Worm (Caenorhabditis elegans) whole organism, L2 larva: ENCODE results near the gene anoh-1.

ENCODE experiments used
- C34F6.9 ChIP-seq: fragments of 150-350 bp; optimal IDR thresholded peaks from 2 replicates; lab custom pipeline; 2014; ENCODE audit warnings: missing biosample characterization, missing genetic modification characterization
- F13H6.1 ChIP-seq: sonication (generic microtip); optimal IDR thresholded peaks from 2 replicates; lab custom pipeline; 2016; ENCODE audit warnings: missing genetic modification characterization, missing compliant biosample characterization
- Y55F3AM.14 ChIP-seq: fragments of 200-800 bp; sonication (Bioruptor generic); optimal IDR thresholded peaks from 2 replicates; lab custom pipeline; 2018; ENCODE audit warnings: mild to moderate bottlenecking, missing genetic modification characterization, missing compliant biosample characterization
- ZK546.5 ChIP-seq: sonication (generic microtip); optimal IDR thresholded peaks from 2 replicates; lab custom pipeline; 2017; ENCODE audit warnings: missing biosample characterization, missing genetic modification characterization
- aly-2 ChIP-seq: fragments of 150-350 bp; optimal IDR thresholded peaks from 2 replicates; lab custom pipeline; 2014; ENCODE audit warnings: missing biosample characterization, missing genetic modification characterization
- blmp-1 ChIP-seq: sonication (generic microtip); optimal IDR thresholded peaks from 2 replicates; lab custom pipeline; 2017; ENCODE audit warnings: missing genetic modification characterization, mild to moderate bottlenecking, missing compliant biosample characterization, antibody characterized with exemption, moderate library complexity; ENCODE audit not compliant: insufficient read depth
- ceh-16 ChIP-seq: fragments of 150-350 bp; optimal IDR thresholded peaks from 2 replicates; lab custom pipeline; 2014; ENCODE audit warnings: missing biosample characterization, missing genetic modification characterization
- ceh-82 ChIP-seq: fragments of 150-350 bp; optimal IDR thresholded peaks from 2 replicates; lab custom pipeline; 2014; ENCODE audit warnings: missing biosample characterization, missing genetic modification characterization
- crh-2 ChIP-seq: sonication (generic microtip); optimal IDR thresholded peaks from 2 replicates; lab custom pipeline; 2017; ENCODE audit warnings: missing biosample characterization, missing genetic modification characterization
- egl-27 ChIP-seq: sonication (generic microtip); optimal IDR thresholded peaks from 3 replicates; lab custom pipeline; 2017; ENCODE audit warnings: missing biosample characterization, missing genetic modification reagents, missing genetic modification characterization
- elt-1 ChIP-seq: fragments of 150-350 bp; optimal IDR thresholded peaks from 2 replicates; lab custom pipeline; 2014; ENCODE audit warnings: missing biosample characterization, missing genetic modification characterization
- elt-3 ChIP-seq: sonication (generic microtip); optimal IDR thresholded peaks from 2 replicates; lab custom pipeline; 2017; ENCODE audit warnings: missing biosample characterization, missing genetic modification characterization
- fos-1 ChIP-seq: fragments of 150-350 bp; optimal IDR thresholded peaks from 2 replicates; lab custom pipeline; 2014; ENCODE audit warnings: missing biosample characterization, missing genetic modification characterization
- lin-11 ChIP-seq: fragments of 150-350 bp; sonication (generic microtip); optimal IDR thresholded peaks from 2 replicates; lab custom pipeline; 2014; ENCODE audit warnings: missing biosample characterization, missing genetic modification characterization, inconsistent platforms, mixed read lengths
- lin-13 ChIP-seq: fragments of 150-350 bp; optimal IDR thresholded peaks from 2 replicates; lab custom pipeline; 2014; ENCODE audit warnings: missing biosample characterization, missing genetic modification reagents, missing genetic modification characterization
- lin-39 ChIP-seq: fragments of 150-350 bp; optimal IDR thresholded peaks from 2 replicates; lab custom pipeline; 2014; ENCODE audit warnings: missing biosample characterization, missing genetic modification reagents, missing genetic modification characterization
- lsy-2 ChIP-seq, 2 experiments: fragments of 150-350 bp in 1 of 2; sonication (generic microtip) in 1 of 2; optimal IDR thresholded peaks; 2 replicates each; lab custom pipeline; 2014 to 2017; ENCODE audit warnings: missing biosample characterization in 2 of 2, missing genetic modification characterization in 2 of 2
- mbf-1 ChIP-seq: sonication (generic microtip); optimal IDR thresholded peaks from 2 replicates; lab custom pipeline; 2017; ENCODE audit warnings: missing biosample characterization, missing genetic modification characterization
- nhr-10 ChIP-seq: sonication (generic microtip); optimal IDR thresholded peaks from 2 replicates; lab custom pipeline; 2017; ENCODE audit warnings: missing biosample characterization, missing genetic modification characterization
- nhr-11 ChIP-seq: fragments of 150-350 bp; optimal IDR thresholded peaks from 2 replicates; lab custom pipeline; 2014; ENCODE audit warnings: missing biosample characterization, missing genetic modification characterization
- nhr-12 ChIP-seq: fragments of 150-350 bp; optimal IDR thresholded peaks from 2 replicates; lab custom pipeline; 2014; ENCODE audit warnings: missing biosample characterization, missing genetic modification characterization
- nhr-129 ChIP-seq: fragments of 150-350 bp; optimal IDR thresholded peaks from 2 replicates; lab custom pipeline; 2014; ENCODE audit warnings: missing biosample characterization, missing genetic modification characterization
- nhr-23 ChIP-seq: fragments of 150-350 bp; optimal IDR thresholded peaks from 2 replicates; lab custom pipeline; 2014; ENCODE audit warnings: missing biosample characterization, missing genetic modification reagents, missing genetic modification characterization
- nhr-237 ChIP-seq: fragments of 150-350 bp; optimal IDR thresholded peaks from 2 replicates; lab custom pipeline; 2014; ENCODE audit warnings: missing biosample characterization, missing genetic modification characterization
- nhr-25 ChIP-seq: fragments of 150-350 bp; sonication (generic microtip); optimal IDR thresholded peaks from 3 replicates; lab custom pipeline; 2014; ENCODE audit warnings: missing biosample characterization, missing genetic modification characterization
- nhr-6 ChIP-seq: fragments of 150-350 bp; optimal IDR thresholded peaks from 2 replicates; lab custom pipeline; 2014; ENCODE audit warnings: missing biosample characterization, missing genetic modification characterization
- peb-1 ChIP-seq: fragments of 150-350 bp; optimal IDR thresholded peaks from 2 replicates; lab custom pipeline; 2014; ENCODE audit warnings: missing biosample characterization, missing genetic modification characterization
- sem-4 ChIP-seq: fragments of 150-350 bp; optimal IDR thresholded peaks from 2 replicates; lab custom pipeline; 2014; ENCODE audit warnings: missing biosample characterization, missing genetic modification reagents, missing genetic modification characterization
- skn-1 ChIP-seq: sonication (generic microtip); optimal IDR thresholded peaks from 2 replicates; lab custom pipeline; 2017; ENCODE audit warnings: missing biosample characterization, missing genetic modification characterization
- sma-9 ChIP-seq, 2 experiments: fragments of 150-350 bp in 1 of 2; sonication (generic microtip) in 1 of 2; optimal IDR thresholded peaks; 2 replicates each; lab custom pipeline; 2014 to 2016; ENCODE audit warnings: missing genetic modification characterization in 2 of 2, mild to moderate bottlenecking in 1 of 2, missing biosample characterization in 1 of 2, missing compliant biosample characterization in 1 of 2, missing genetic modification reagents in 1 of 2, moderate library complexity in 1 of 2
- unc-39 ChIP-seq: fragments of 150-350 bp; optimal IDR thresholded peaks from 2 replicates; lab custom pipeline; 2014; ENCODE audit warnings: missing biosample characterization, missing genetic modification characterization
- unc-55 ChIP-seq: fragments of 150-350 bp; sonication (generic microtip); optimal IDR thresholded peaks from 3 replicates; lab custom pipeline; 2014; ENCODE audit warnings: missing biosample characterization, missing genetic modification reagents, missing genetic modification characterization
- unc-62 ChIP-seq: fragments of 150-350 bp; optimal IDR thresholded peaks from 2 replicates; lab custom pipeline; 2014; ENCODE audit warnings: missing biosample characterization, missing genetic modification reagents, missing genetic modification characterization
- zag-1 ChIP-seq: fragments of 150-350 bp; optimal IDR thresholded peaks from 2 replicates; lab custom pipeline; 2014; ENCODE audit warnings: missing biosample characterization, missing genetic modification characterization
- ztf-1 ChIP-seq: fragments of 200-800 bp; sonication (Bioruptor generic); conservative IDR thresholded peaks from 2 replicates; pipeline ENCODE4 v1.3.6; 2022; ENCODE audit warnings: missing genetic modification characterization, missing compliant biosample characterization
- ztf-11 ChIP-seq: sonication (generic microtip); optimal IDR thresholded peaks from 2 replicates; lab custom pipeline; 2017; ENCODE audit warnings: missing biosample characterization, missing genetic modification characterization
- ztf-4 ChIP-seq: fragments of 150-350 bp; optimal IDR thresholded peaks from 2 replicates; lab custom pipeline; 2014; ENCODE audit warnings: missing biosample characterization, missing genetic modification characterization

anoh-1 gene

ce11 chrIII:13256438-13256928, 10.1 kb downstream of the anoh-1 start, which contains the start of gene F56A8.3 (continued):
- TF ChIP-seq ztf-1 (GFP tag; lab: Robert Waterston, UW), result no peak
- TF ChIP-seq elt-3 (tag; lab: Kevin White, UChicago), result no peak
- no peak for TF ChIP-seq zag-1 (tag; lab: Kevin White, UChicago)
- peak; percentile 72 for TF ChIP-seq C34F6.9 (tag; lab: Kevin White, UChicago)
- no peak for TF ChIP-seq ceh-82 (tag; lab: Kevin White, UChicago)
- TF ChIP-seq mbf-1 (tag; lab: Kevin White, UChicago), result no peak
- TF ChIP-seq nhr-25, result peak; percentile 72
- TF ChIP-seq ztf-4 (tag; lab: Kevin White, UChicago), result peak; percentile 42
- TF ChIP-seq blmp-1, result peak; percentile 48
- TF ChIP-seq aly-2 (tag; lab: Kevin White, UChicago), result no peak
- no peak for TF ChIP-seq nhr-12 (tag; lab: Kevin White, UChicago)
- TF ChIP-seq ztf-11, result no peak
- no peak for TF ChIP-seq lin-11 (tag; lab: Kevin White, UChicago)
- TF ChIP-seq, all 48 proteins: peak for 20

ce11 chrIII:13258163-13258562, 11.8 kb downstream of the anoh-1 start:
- peak in 1 of 2 experiments; percentile 32 for TF ChIP-seq lsy-2 (tag; optimal IDR thresholded peaks at IDR 0.05; lab: Kevin White, UChicago)
- TF ChIP-seq lin-13 (GFP tag; lab: Kevin White, UChicago), result peak; percentile 7
- peak; percentile 69 for TF ChIP-seq sem-4
- TF ChIP-seq unc-55, result peak; percentile 43
- no peak for TF ChIP-seq nhr-6 (tag; lab: Kevin White, UChicago)
- peak; percentile 50 for TF ChIP-seq C34F6.9 (tag; lab: Kevin White, UChicago)
- TF ChIP-seq crh-2 (tag; lab: Kevin White, UChicago), result peak; percentile 3
- peak; percentile 22 for TF ChIP-seq F13H6.1 (tag; lab: Kevin White, UChicago)
- peak; percentile 15 for TF ChIP-seq lin-11 (tag; lab: Kevin White, UChicago)
- peak; percentile 16 for TF ChIP-seq sma-9 (GFP tag; optimal IDR thresholded peaks at IDR 0.05; lab: Kevin White, UChicago)
- TF ChIP-seq sma-9 (tag; optimal IDR thresholded peaks at IDR 0.05; lab: Kevin White, UChicago), result no peak
- TF ChIP-seq ztf-11, result no peak

ce11 chrIII:13258752-13259151, 12.4 kb downstream of the anoh-1 start:
- TF ChIP-seq nhr-129 (tag; lab: Kevin White, UChicago), result peak; percentile 41
- no peak for TF ChIP-seq nhr-23 (tag; lab: Kevin White, UChicago)
- TF ChIP-seq ztf-1 (GFP tag; lab: Robert Waterston, UW), result no peak
- no peak for TF ChIP-seq nhr-6 (tag; lab: Kevin White, UChicago)
- TF ChIP-seq skn-1, result no peak
- no peak for TF ChIP-seq nhr-237 (tag; lab: Kevin White, UChicago)
- peak; percentile 12 for TF ChIP-seq fos-1 (tag; lab: Kevin White, UChicago)
- TF ChIP-seq C34F6.9 (tag; lab: Kevin White, UChicago), result peak; percentile 20
- TF ChIP-seq lsy-2 (tag; optimal IDR thresholded peaks at IDR 0.05; lab: Kevin White, UChicago), result peak in 1 of 2 experiments; percentile 39
- peak; percentile 26 for TF ChIP-seq crh-2 (tag; lab: Kevin White, UChicago)
- peak; percentile 29 for TF ChIP-seq nhr-25
- TF ChIP-seq peb-1 (tag; lab: Kevin White, UChicago), result no peak

- TF ChIP-seq nhr-11, result no peak
- TF ChIP-seq F13H6.1 (tag; lab: Kevin White, UChicago), result no peak
- TF ChIP-seq unc-62 (GFP tag; lab: Kevin White, UChicago), result no peak
- TF ChIP-seq crh-2 (tag; lab: Kevin White, UChicago), result no peak
- TF ChIP-seq skn-1, result no peak
- TF ChIP-seq lin-39 (tag; lab: Kevin White, UChicago), result no peak
- no peak for TF ChIP-seq elt-1 (tag; lab: Kevin White, UChicago)
These were observed 14.0 kb downstream of the anoh-1 start for ce11 chrIII:13260344-13260743.

- TF ChIP-seq ZK546.5 (tag; lab: Kevin White, UChicago), result no peak
- TF ChIP-seq egl-27 (tag; lab: Kevin White, UChicago), result no peak
- TF ChIP-seq unc-55, result no peak
- no peak for TF ChIP-seq ztf-4 (tag; lab: Kevin White, UChicago)
- no peak for TF ChIP-seq Y55F3AM.14 (GFP tag; lab: Kevin White, UChicago)
- TF ChIP-seq lsy-2 (tag; optimal IDR thresholded peaks at IDR 0.05; lab: Kevin White, UChicago), result no peak
- TF ChIP-seq ceh-82 (tag; lab: Kevin White, UChicago), result no peak
- TF ChIP-seq nhr-6 (tag; lab: Kevin White, UChicago), result no peak
- TF ChIP-seq blmp-1, result no peak
- TF ChIP-seq nhr-10, result no peak
- TF ChIP-seq ceh-16 (tag; lab: Kevin White, UChicago), result no peak
- no peak for TF ChIP-seq C34F6.9 (tag; lab: Kevin White, UChicago)
- no peak for TF ChIP-seq nhr-237 (tag; lab: Kevin White, UChicago)
- TF ChIP-seq unc-39 (tag; lab: Kevin White, UChicago), result no peak
- TF ChIP-seq zag-1 (tag; lab: Kevin White, UChicago), result no peak
- TF ChIP-seq mbf-1 (tag; lab: Kevin White, UChicago), result no peak
These were observed 16.6 kb downstream of the anoh-1 start, which contains the start of gene F56A8.4 for ce11 chrIII:13262987-13263386. Gene F56A8.4 (plus strand): TSS chrIII:13263287.
